Fruit fly (Drosophila melanogaster) whole organism, adult: ENCODE results near the gene CG4362.

Source experiments
- CG11617 ChIP-seq: fragments of 200-800 bp; sonication (Bioruptor generic); optimal IDR thresholded peaks from 2 replicates; lab custom pipeline; 2017; ENCODE audit warnings: mild to moderate bottlenecking, missing biosample characterization, missing genetic modification reagents, missing genetic modification characterization
- CG12768 ChIP-seq: fragments of 200-800 bp; sonication (Bioruptor generic); optimal IDR thresholded peaks from 2 replicates; lab custom pipeline; 2017; ENCODE audit warnings: missing biosample characterization, missing genetic modification characterization, mild to moderate bottlenecking, moderate library complexity, missing genetic modification reagents
- CG14711 ChIP-seq: fragments of 200-800 bp; sonication (Bioruptor generic); optimal IDR thresholded peaks from 2 replicates; lab custom pipeline; 2018; ENCODE audit warnings: missing biosample characterization, mild to moderate bottlenecking, missing genetic modification characterization, moderate library complexity
- CG1620 ChIP-seq: fragments of 200-800 bp; sonication (Bioruptor generic); optimal IDR thresholded peaks from 2 replicates; lab custom pipeline; 2016; ENCODE audit warnings: missing biosample characterization, missing genetic modification characterization
- CG33017 ChIP-seq: fragments of 200-800 bp; sonication (Bioruptor generic); optimal IDR thresholded peaks from 2 replicates; lab custom pipeline; 2018; ENCODE audit warnings: missing biosample characterization, mild to moderate bottlenecking, missing genetic modification characterization, moderate library complexity
- CG5204 ChIP-seq: fragments of 200-800 bp; sonication (Bioruptor generic); optimal IDR thresholded peaks from 2 replicates; lab custom pipeline; 2016; ENCODE audit warnings: missing biosample characterization, missing genetic modification characterization
- CG7045 ChIP-seq: fragments of 200-800 bp; sonication (Bioruptor generic); optimal IDR thresholded peaks from 2 replicates; lab custom pipeline; 2017; ENCODE audit warnings: missing biosample characterization, mild to moderate bottlenecking, missing genetic modification characterization
- CG7101 ChIP-seq: fragments of 200-800 bp; sonication (Bioruptor generic); optimal IDR thresholded peaks from 2 replicates; lab custom pipeline; 2018; ENCODE audit warnings: missing biosample characterization, mild to moderate bottlenecking, missing genetic modification characterization, moderate library complexity
- Clk ChIP-seq: fragments of 200-800 bp; sonication (Bioruptor generic); optimal IDR thresholded peaks from 2 replicates; lab custom pipeline; 2017; ENCODE audit warnings: missing biosample characterization, missing genetic modification characterization
- Crg-1 ChIP-seq: fragments of 200-800 bp; sonication (Bioruptor generic); optimal IDR thresholded peaks from 2 replicates; lab custom pipeline; 2016; ENCODE audit warnings: missing biosample characterization, missing genetic modification characterization
- Hr96 ChIP-seq: fragments of 200-800 bp; sonication (Bioruptor generic); optimal IDR thresholded peaks from 2 replicates; lab custom pipeline; 2016; ENCODE audit warnings: missing biosample characterization, missing genetic modification characterization
- Mnt ChIP-seq: fragments of 200-800 bp; sonication (Bioruptor generic); optimal IDR thresholded peaks from 2 replicates; lab custom pipeline; 2016; ENCODE audit warnings: missing biosample characterization, mild to moderate bottlenecking, missing genetic modification characterization
- bab1 ChIP-seq: fragments of 200-800 bp; sonication (Bioruptor generic); optimal IDR thresholded peaks from 3 replicates; lab custom pipeline; 2019; ENCODE audit warnings: missing biosample characterization, mild to moderate bottlenecking, missing genetic modification characterization, moderate library complexity
- cic ChIP-seq: fragments of 200-800 bp; sonication (Bioruptor generic); optimal IDR thresholded peaks from 2 replicates; lab custom pipeline; 2017; ENCODE audit warnings: missing biosample characterization, mild to moderate bottlenecking, missing genetic modification characterization, moderate library complexity
- cnc ChIP-seq, 2 experiments: fragments of >200 bp; optimal IDR thresholded peaks; 2 replicates each; lab custom pipeline; 2017
- kay ChIP-seq: fragments of 200-800 bp; sonication (Bioruptor generic); peaks from one replicate; lab custom pipeline; 2016; ENCODE audit warnings: missing biosample characterization, missing genetic modification characterization, borderline replicate concordance
- ovo ChIP-seq: fragments of 200-800 bp; sonication (Bioruptor generic); optimal IDR thresholded peaks from 2 replicates; lab custom pipeline; 2016; ENCODE audit warnings: missing biosample characterization, missing genetic modification characterization
- pad ChIP-seq: fragments of 200-800 bp; sonication (Bioruptor generic); optimal IDR thresholded peaks from 3 replicates; lab custom pipeline; 2017; ENCODE audit warnings: missing biosample characterization, missing genetic modification characterization, mild to moderate bottlenecking, moderate library complexity, missing genetic modification reagents
- tj ChIP-seq: fragments of 200-800 bp; sonication (Bioruptor generic); optimal IDR thresholded peaks from 3 replicates; lab custom pipeline; 2017; ENCODE audit warnings: missing biosample characterization, mild to moderate bottlenecking, missing genetic modification characterization, moderate library complexity

Gene CG4362

DNA sequence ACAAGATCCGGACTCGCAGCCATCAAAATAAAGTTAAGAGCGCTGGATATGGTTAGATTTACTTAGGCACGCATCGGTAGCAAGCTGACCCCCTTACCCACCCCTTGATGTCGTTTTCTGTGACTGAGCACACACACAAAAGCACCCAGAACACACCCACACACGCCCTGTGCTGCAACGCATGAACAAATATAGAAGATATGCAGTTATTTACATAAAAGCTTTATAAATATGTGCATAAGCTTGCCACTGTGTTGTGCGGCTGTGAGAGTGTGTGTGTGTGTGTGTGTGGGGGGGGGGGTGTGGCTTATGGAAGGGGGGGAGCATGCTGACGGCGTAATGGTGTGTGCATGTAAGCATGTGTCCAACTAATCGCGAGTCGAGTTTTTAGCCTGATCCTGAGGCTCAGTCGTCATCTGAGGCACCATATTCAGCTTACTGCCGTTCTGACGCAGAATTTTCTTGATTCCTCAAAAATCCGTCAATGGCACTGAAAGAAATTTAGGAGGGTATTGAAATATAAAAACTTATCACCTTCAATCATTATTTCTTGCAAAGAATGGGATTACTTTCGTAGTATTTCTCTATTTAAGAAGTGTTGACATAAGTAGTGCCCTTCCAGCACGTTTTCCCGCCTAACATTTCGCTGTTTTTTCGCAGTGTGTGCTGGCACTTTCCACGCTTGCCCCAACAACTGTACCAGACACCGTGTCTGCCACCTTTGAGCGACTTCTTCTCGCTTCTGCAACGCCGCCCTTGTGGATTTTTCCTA is 21.5 kb downstream of the CG4362 start:
- TF ChIP-seq CG7045 (GFP tag; lab: Kevin White, UChicago) (no peak), cnc (optimal IDR thresholded peaks at IDR 0.05; lab: Kevin White, UChicago) (no peak), CG5204 (GFP tag; lab: Kevin White, UChicago) (no peak), bab1 (GFP tag; lab: Kevin White, UChicago) (no peak), CG11617 (GFP tag; lab: Kevin White, UChicago) (no peak), CG12768 (no peak), tj (no peak), Hr96 (no peak), Crg-1 (GFP tag; lab: Kevin White, UChicago) (no peak), CG33017 (tag; lab: Kevin White, UChicago) (no peak), CG14711 (tag; lab: Kevin White, UChicago) (no peak), kay (GFP tag; lab: Kevin White, UChicago) (no peak), pad (no peak), cic (GFP tag; lab: Kevin White, UChicago) (no peak)

DNA sequence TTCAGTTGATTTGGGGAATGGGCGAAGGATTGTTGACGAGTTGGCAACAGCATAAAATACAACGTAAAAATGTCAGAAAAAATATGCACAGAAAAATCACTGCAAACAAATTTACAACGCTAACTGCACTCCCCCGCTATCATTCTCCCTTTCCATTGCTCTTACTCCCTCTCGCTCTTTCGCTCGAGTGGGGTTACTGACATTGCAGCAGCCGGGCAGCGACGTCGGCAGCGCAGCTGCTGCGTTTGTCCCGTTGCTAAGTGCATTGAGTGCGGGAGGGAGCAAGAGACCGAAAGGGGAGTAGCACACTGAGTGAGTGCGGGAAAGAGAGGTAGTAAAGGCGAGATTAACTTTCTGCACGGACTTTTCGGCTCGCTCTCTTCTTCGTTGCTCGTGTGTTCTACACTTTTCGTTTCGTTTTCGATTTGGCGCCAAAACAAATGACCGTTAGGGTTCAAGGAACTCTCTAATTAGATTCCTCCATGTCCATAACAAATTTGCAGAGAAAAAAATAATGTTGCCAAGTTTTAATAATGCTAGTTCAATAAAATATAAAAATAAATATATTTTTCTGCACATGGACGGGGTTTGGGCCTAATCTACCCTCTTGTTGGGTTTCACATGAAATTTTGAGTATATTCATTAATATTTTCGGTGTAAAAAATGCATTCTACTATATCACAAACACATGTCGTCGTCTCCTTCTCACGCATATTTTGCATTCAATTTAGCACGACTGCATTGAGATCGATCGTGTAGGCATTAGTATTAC is 23.0 kb downstream of the CG4362 start:
- TF ChIP-seq CG7101 (tag; lab: Kevin White, UChicago), result no peak
- no peak for TF ChIP-seq CG7045 (GFP tag; lab: Kevin White, UChicago)
- TF ChIP-seq pad, result peak; percentile 92
- TF ChIP-seq Mnt (GFP tag; lab: Kevin White, UChicago), result no peak
- no peak for TF ChIP-seq CG1620 (GFP tag; lab: Kevin White, UChicago)
- peak; percentile 8 for TF ChIP-seq kay (GFP tag; lab: Kevin White, UChicago)
- no peak for TF ChIP-seq CG5204 (GFP tag; lab: Kevin White, UChicago)
- peak; percentile 21 for TF ChIP-seq ovo (GFP tag; lab: Kevin White, UChicago)
- peak; percentile 3 for TF ChIP-seq CG14711 (tag; lab: Kevin White, UChicago)
- TF ChIP-seq cic (GFP tag; lab: Kevin White, UChicago), result peak; percentile 50
- no peak for TF ChIP-seq Clk
- no peak for TF ChIP-seq CG11617 (GFP tag; lab: Kevin White, UChicago)
- peak; percentile 25 for TF ChIP-seq bab1 (GFP tag; lab: Kevin White, UChicago)

- TF ChIP-seq cic (GFP tag; lab: Kevin White, UChicago) (peak; percentile 67), CG12768 (no peak), CG1620 (GFP tag; lab: Kevin White, UChicago) (no peak), CG7045 (GFP tag; lab: Kevin White, UChicago) (no peak)
These were observed 23.7 kb downstream of the CG4362 start for dm6 chr3R:20283531-20284139.

DNA sequence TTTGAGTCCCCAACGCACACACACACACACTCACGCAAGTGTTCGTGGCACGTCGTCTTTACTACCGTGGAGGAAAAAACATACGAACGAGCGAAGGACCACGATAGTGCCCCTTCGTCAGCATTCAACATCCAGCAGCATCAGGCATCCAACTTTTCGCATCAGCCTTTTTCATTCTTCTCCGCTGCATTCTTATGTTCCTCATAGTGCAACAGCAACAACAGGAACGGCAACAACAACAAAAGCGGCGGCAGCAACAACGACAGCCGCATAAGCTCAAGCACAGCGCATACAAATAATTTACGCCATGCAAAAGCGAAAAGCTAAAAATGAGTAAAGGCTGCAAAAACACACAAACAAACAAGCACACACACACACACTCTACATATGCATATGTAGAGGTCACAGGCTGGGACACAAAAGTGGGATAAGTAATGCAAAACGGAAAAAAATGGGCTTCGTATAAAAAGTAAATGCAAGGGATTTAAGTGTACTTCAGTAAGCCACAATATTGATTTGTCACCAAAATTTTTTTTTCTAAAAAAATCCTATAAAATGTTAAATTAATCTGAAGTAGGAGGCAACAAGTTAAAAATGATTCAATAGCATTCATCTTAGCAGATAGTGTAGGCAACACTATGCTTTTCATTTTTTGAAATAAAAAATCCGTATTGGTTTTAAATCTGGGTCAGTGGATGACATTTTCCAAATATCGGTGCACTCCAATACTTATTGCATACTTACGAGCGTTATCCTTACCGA is 24.4 kb downstream of the CG4362 start:
- TF ChIP-seq cic (GFP tag; lab: Kevin White, UChicago), result peak; percentile 31
- TF ChIP-seq pad, result peak; percentile 10
- TF ChIP-seq CG5204 (GFP tag; lab: Kevin White, UChicago), result no peak
- no peak for TF ChIP-seq CG1620 (GFP tag; lab: Kevin White, UChicago)
- TF ChIP-seq tj, result no peak
- no peak for TF ChIP-seq Hr96
- no peak for TF ChIP-seq bab1 (GFP tag; lab: Kevin White, UChicago)
- no peak for TF ChIP-seq Crg-1 (GFP tag; lab: Kevin White, UChicago)
- no peak for TF ChIP-seq ovo (GFP tag; lab: Kevin White, UChicago)

- TF ChIP-seq Hr96 (no peak), tj (peak; percentile 16)
These were observed 25.2 kb downstream of the CG4362 start for dm6 chr3R:20282103-20282502.

dm6 chr3R:20280518-20280981 is 26.8 kb downstream of the CG4362 start:
- TF ChIP-seq kay (GFP tag; lab: Kevin White, UChicago) (peak; percentile 2), Hr96 (no peak), pad (no peak), ovo (GFP tag; lab: Kevin White, UChicago) (no peak), cnc (optimal IDR thresholded peaks at IDR 0.05; lab: Kevin White, UChicago) (no peak), CG11617 (GFP tag; lab: Kevin White, UChicago) (no peak)
